Fruit fly (Drosophila melanogaster) whole organism, prepupa: ENCODE measurements around the gene Acbp2.
A peak's percentile ranks its signal among the peaks of the same experiment; 100 is the strongest.

Experiments used
- CG10631 ChIP-seq: fragments of 200-800 bp; sonication (Bioruptor generic); optimal IDR thresholded peaks from 2 replicates; lab custom pipeline; 2016; ENCODE audit warnings: missing biosample characterization, missing genetic modification characterization
- CG10669 ChIP-seq: fragments of 200-800 bp; sonication (Bioruptor generic); optimal IDR thresholded peaks from 3 replicates; lab custom pipeline; 2018; ENCODE audit warnings: missing biosample characterization, mild to moderate bottlenecking, missing genetic modification characterization, moderate library complexity
- CG11762 ChIP-seq: fragments of 200-800 bp; sonication (Bioruptor generic); optimal IDR thresholded peaks from 3 replicates; lab custom pipeline; 2016; ENCODE audit warnings: missing biosample characterization, missing genetic modification characterization; ENCODE audit not compliant: insufficient read depth
- CG11902 ChIP-seq: fragments of 200-800 bp; sonication (Bioruptor generic); optimal IDR thresholded peaks from 3 replicates; lab custom pipeline; 2016; ENCODE audit warnings: missing biosample characterization, missing genetic modification characterization
- CG1621 ChIP-seq: fragments of 200-800 bp; sonication (Bioruptor generic); optimal IDR thresholded peaks from 3 replicates; lab custom pipeline; 2018; ENCODE audit warnings: missing biosample characterization, mild to moderate bottlenecking, missing genetic modification characterization
- CG3032 ChIP-seq: fragments of 200-800 bp; optimal IDR thresholded peaks from 2 replicates; lab custom pipeline; 2019; ENCODE audit warnings: missing biosample characterization, mild to moderate bottlenecking, missing genetic modification characterization, moderate library complexity
- CG31627 ChIP-seq: fragments of 200-800 bp; sonication (Bioruptor generic); optimal IDR thresholded peaks from 3 replicates; lab custom pipeline; 2016; ENCODE audit warnings: missing biosample characterization, missing genetic modification characterization
- CG32006 ChIP-seq: fragments of 200-800 bp; sonication (Bioruptor generic); optimal IDR thresholded peaks from 3 replicates; lab custom pipeline; 2017; ENCODE audit warnings: missing biosample characterization, mild to moderate bottlenecking, missing genetic modification characterization
- CG34406 ChIP-seq: fragments of 200-800 bp; sonication (Bioruptor generic); optimal IDR thresholded peaks from 3 replicates; lab custom pipeline; 2016; ENCODE audit warnings: missing biosample characterization, missing genetic modification characterization
- CG3919 ChIP-seq: fragments of 200-800 bp; sonication (Bioruptor generic); optimal IDR thresholded peaks from 3 replicates; lab custom pipeline; 2016; ENCODE audit warnings: missing biosample characterization, missing genetic modification characterization
- CG4318 ChIP-seq: fragments of 200-800 bp; sonication (Bioruptor generic); optimal IDR thresholded peaks from 3 replicates; lab custom pipeline; 2017; ENCODE audit warnings: missing biosample characterization, mild to moderate bottlenecking, missing genetic modification characterization
- CG6276 ChIP-seq: fragments of 200-800 bp; sonication (Bioruptor generic); optimal IDR thresholded peaks from 2 replicates; lab custom pipeline; 2017; ENCODE audit warnings: missing biosample characterization, mild to moderate bottlenecking, missing genetic modification characterization
- CG6792 ChIP-seq: fragments of 200-800 bp; sonication (Bioruptor generic); optimal IDR thresholded peaks from 3 replicates; lab custom pipeline; 2016; ENCODE audit warnings: missing biosample characterization, missing genetic modification characterization
- CG6808 ChIP-seq: fragments of 200-800 bp; sonication (Bioruptor generic); optimal IDR thresholded peaks from 3 replicates; lab custom pipeline; 2017; ENCODE audit warnings: missing biosample characterization, missing genetic modification characterization, mild to moderate bottlenecking, moderate library complexity, missing genetic modification reagents
- CG6854 ChIP-seq: fragments of 200-800 bp; sonication (Bioruptor generic); optimal IDR thresholded peaks from 2 replicates; lab custom pipeline; 2017; ENCODE audit warnings: missing biosample characterization, mild to moderate bottlenecking, missing genetic modification characterization
- CG7368 ChIP-seq: fragments of 200-800 bp; sonication (Bioruptor generic); optimal IDR thresholded peaks from 3 replicates; lab custom pipeline; 2016; ENCODE audit warnings: missing biosample characterization, missing genetic modification characterization
- CG8119 ChIP-seq: fragments of 200-800 bp; sonication (Bioruptor generic); IDR thresholded peaks from 3 replicates; pipeline ENCODE4 v1.3.6; 2022; ENCODE audit warnings: missing biosample characterization, missing genetic modification characterization
- CG8319 ChIP-seq: fragments of 200-800 bp; sonication (Bioruptor generic); optimal IDR thresholded peaks from 3 replicates; lab custom pipeline; 2016; ENCODE audit warnings: missing biosample characterization, missing genetic modification characterization
- CG8632 ChIP-seq: fragments of 200-800 bp; sonication (Bioruptor generic); optimal IDR thresholded peaks from 3 replicates; lab custom pipeline; 2016; ENCODE audit warnings: missing biosample characterization, missing genetic modification characterization
- CG9139 ChIP-seq: fragments of 200-800 bp; sonication (Bioruptor generic); optimal IDR thresholded peaks from 3 replicates; lab custom pipeline; 2017; ENCODE audit warnings: missing biosample characterization, mild to moderate bottlenecking, missing genetic modification characterization
- Eip78C ChIP-seq: fragments of 200-800 bp; sonication (Bioruptor generic); peaks from one replicate; lab custom pipeline; 2016; ENCODE audit warnings: missing biosample characterization, missing genetic modification characterization
- Eip93F ChIP-seq: fragments of 200-800 bp; sonication (Bioruptor generic); optimal IDR thresholded peaks from 2 replicates; lab custom pipeline; 2016; ENCODE audit warnings: missing biosample characterization, mild to moderate bottlenecking, missing genetic modification characterization
- Ets21C ChIP-seq: fragments of 200-800 bp; sonication (Bioruptor generic); optimal IDR thresholded peaks from 3 replicates; lab custom pipeline; 2016; ENCODE audit warnings: missing biosample characterization, missing genetic modification characterization
- Hr38 ChIP-seq: sonication (Bioruptor generic); optimal IDR thresholded peaks from 2 replicates; lab custom pipeline; 2016; ENCODE audit warnings: missing biosample characterization, missing genetic modification characterization
- Hr39 ChIP-seq: fragments of 200-800 bp; sonication (Bioruptor generic); optimal IDR thresholded peaks from 2 replicates; lab custom pipeline; 2016; ENCODE audit warnings: missing biosample characterization, missing genetic modification characterization
- Hr4 ChIP-seq: fragments of 200-800 bp; sonication (Bioruptor generic); optimal IDR thresholded peaks from 3 replicates; lab custom pipeline; 2016; ENCODE audit warnings: missing biosample characterization, missing genetic modification characterization
- OdsH ChIP-seq: fragments of 200-800 bp; sonication (Bioruptor generic); optimal IDR thresholded peaks from 3 replicates; lab custom pipeline; 2016; ENCODE audit warnings: missing biosample characterization, missing genetic modification characterization
- Smox ChIP-seq: fragments of 200-800 bp; sonication (Bioruptor generic); optimal IDR thresholded peaks from 3 replicates; lab custom pipeline; 2016; ENCODE audit warnings: missing biosample characterization, missing genetic modification characterization
- Sox102F ChIP-seq: fragments of 200-800 bp; sonication (Bioruptor generic); optimal IDR thresholded peaks from 2 replicates; lab custom pipeline; 2016; ENCODE audit warnings: missing biosample characterization, mild to moderate bottlenecking, missing genetic modification characterization
- achi ChIP-seq: fragments of 200-800 bp; sonication (Bioruptor generic); optimal IDR thresholded peaks from 3 replicates; lab custom pipeline; 2016; ENCODE audit warnings: missing biosample characterization, missing genetic modification characterization
- cyc ChIP-seq: fragments of 200-800 bp; sonication (Bioruptor generic); optimal IDR thresholded peaks from 3 replicates; lab custom pipeline; 2016; ENCODE audit warnings: missing biosample characterization, missing genetic modification characterization
- dac ChIP-seq: fragments of 200-800 bp; sonication (Bioruptor generic); optimal IDR thresholded peaks from 2 replicates; lab custom pipeline; 2017; ENCODE audit warnings: missing biosample characterization, mild to moderate bottlenecking, missing genetic modification characterization
- dsx ChIP-seq: fragments of 200-800 bp; optimal IDR thresholded peaks from 3 replicates; lab custom pipeline; 2019; ENCODE audit warnings: missing biosample characterization, mild to moderate bottlenecking, missing genetic modification characterization, moderate library complexity; ENCODE audit not compliant: poor library complexity, severe bottlenecking
- fd85E ChIP-seq: fragments of 200-800 bp; sonication (Bioruptor generic); optimal IDR thresholded peaks from 3 replicates; lab custom pipeline; 2016; ENCODE audit warnings: missing biosample characterization, missing genetic modification characterization
- fkh ChIP-seq: fragments of 200-800 bp; sonication (Bioruptor generic); optimal IDR thresholded peaks from 3 replicates; lab custom pipeline; 2017; ENCODE audit warnings: missing biosample characterization, mild to moderate bottlenecking, missing genetic modification characterization, moderate library complexity
- lz ChIP-seq: fragments of 200-800 bp; sonication (Bioruptor generic); optimal IDR thresholded peaks from 3 replicates; lab custom pipeline; 2016; ENCODE audit warnings: missing biosample characterization, missing genetic modification characterization
- net ChIP-seq: fragments of 200-800 bp; sonication (Bioruptor generic); optimal IDR thresholded peaks from 3 replicates; lab custom pipeline; 2016; ENCODE audit warnings: missing biosample characterization, missing genetic modification characterization
- spab ChIP-seq: fragments of 200-800 bp; sonication (Bioruptor generic); optimal IDR thresholded peaks from 2 replicates; lab custom pipeline; 2017; ENCODE audit warnings: missing biosample characterization, mild to moderate bottlenecking, missing genetic modification characterization, missing genetic modification reagents
- svp ChIP-seq: fragments of 200-800 bp; sonication (Bioruptor generic); peaks from one replicate; lab custom pipeline; 2016; ENCODE audit warnings: missing biosample characterization, missing genetic modification characterization
- vri ChIP-seq: fragments of 200-800 bp; sonication (Bioruptor generic); optimal IDR thresholded peaks from 3 replicates; lab custom pipeline; 2016; ENCODE audit warnings: missing biosample characterization, mild to moderate bottlenecking, missing genetic modification characterization

Acbp2 gene

dm6 chr3L:7131447-7131983 is at the start of gene Acbp2:
Acbp2 (plus strand) TSS chr3L:7131863.
- TF ChIP-seq net (GFP tag; lab: Kevin White, UChicago) (peak; percentile 9), vri (GFP tag; lab: Kevin White, UChicago) (peak; percentile 75), Eip78C (GFP tag; lab: Kevin White, UChicago) (peak; percentile 28), lz (GFP tag; lab: Kevin White, UChicago) (no peak), svp (GFP tag; lab: Kevin White, UChicago) (peak; percentile 97), CG3919 (GFP tag; lab: Kevin White, UChicago) (peak; percentile 2), CG6854 (GFP tag; lab: Kevin White, UChicago) (peak; percentile 23), CG3032 (tag; lab: Kevin White, UChicago) (no peak), CG8119 (no peak), OdsH (no peak)

DNA sequence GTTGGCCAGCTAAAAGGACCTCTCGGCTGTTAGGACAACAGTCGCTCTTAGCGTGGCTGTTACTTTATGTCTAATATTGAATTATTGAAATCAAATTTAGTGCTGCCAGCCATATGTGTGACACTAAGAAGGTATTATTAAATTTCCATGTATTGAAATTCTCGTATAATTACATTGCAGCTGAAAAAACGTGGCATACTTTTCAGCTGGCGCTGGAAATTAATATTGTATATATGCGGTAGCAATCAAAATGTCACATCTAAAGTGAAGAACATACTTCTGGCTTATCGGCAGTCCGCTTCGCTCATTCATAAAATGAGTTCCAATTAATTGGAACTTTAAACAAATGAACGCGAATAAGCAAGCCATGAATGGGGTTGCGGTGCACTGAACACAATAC is 49.5 kb upstream of the Acbp2 start:
- TF ChIP-seq CG3032 (tag; lab: Kevin White, UChicago) (no peak), lz (GFP tag; lab: Kevin White, UChicago) (no peak), Hr38 (no peak), CG31627 (no peak), dac (GFP tag; lab: Kevin White, UChicago) (no peak), fd85E (GFP tag; lab: Kevin White, UChicago) (no peak), net (GFP tag; lab: Kevin White, UChicago) (no peak), fkh (GFP tag; lab: Kevin White, UChicago) (no peak), CG32006 (GFP tag; lab: Kevin White, UChicago) (no peak)
- TF ChIP-seq, all 60 proteins: peak for 0

DNA sequence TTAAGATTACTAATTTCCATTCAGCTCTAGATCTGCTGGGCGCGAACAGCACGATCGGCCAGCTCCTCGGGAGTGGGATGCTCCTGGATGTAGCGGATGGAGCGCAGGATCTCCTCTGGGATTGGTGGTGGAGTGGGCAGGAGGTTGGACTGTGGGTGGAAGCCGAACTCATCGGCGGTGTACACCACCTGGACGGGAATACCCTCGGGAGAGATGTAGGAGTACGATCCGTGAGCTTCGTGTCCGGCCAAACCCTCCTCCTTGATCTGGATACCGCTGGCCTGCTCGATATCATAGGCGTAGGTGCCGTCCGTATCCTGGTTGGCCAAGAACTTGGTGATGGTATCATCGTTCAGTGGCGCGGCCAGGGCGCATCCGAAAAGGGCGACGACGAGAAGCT is 45.6 kb upstream of the Acbp2 start:
- no peak for TF ChIP-seq fkh (GFP tag; lab: Kevin White, UChicago)
- TF ChIP-seq CG10669 (GFP tag; lab: Kevin White, UChicago) = no peak
- TF ChIP-seq Hr39 = no peak
- no peak for TF ChIP-seq spab (GFP tag; lab: Kevin White, UChicago)
- TF ChIP-seq CG7368 = no peak
- TF ChIP-seq CG11902 = no peak
- TF ChIP-seq Smox (GFP tag; lab: Kevin White, UChicago) = no peak
- no peak for TF ChIP-seq CG6808 (GFP tag; lab: Kevin White, UChicago)
- TF ChIP-seq Hr38 = no peak
- no peak for TF ChIP-seq CG34406 (GFP tag; lab: Kevin White, UChicago)
- no peak for TF ChIP-seq OdsH
- no peak for TF ChIP-seq Hr4 (GFP tag; lab: Kevin White, UChicago)
- TF ChIP-seq CG1621 (tag; lab: Kevin White, UChicago) = no peak
- TF ChIP-seq Sox102F (GFP tag; lab: Kevin White, UChicago) = no peak
- TF ChIP-seq CG9139 = no peak
- TF ChIP-seq CG4318 (GFP tag; lab: Kevin White, UChicago) = no peak

- TF ChIP-seq CG11762 (GFP tag; lab: Kevin White, UChicago) (no peak), Eip78C (GFP tag; lab: Kevin White, UChicago) (peak; percentile 10), CG6792 (GFP tag; lab: Kevin White, UChicago) (no peak), cyc (no peak), CG10631 (GFP tag; lab: Kevin White, UChicago) (no peak), achi (GFP tag; lab: Kevin White, UChicago) (no peak)
- TF ChIP-seq, all 60 proteins: peak for 1
These were observed 45.1 kb upstream of the Acbp2 start, which contains the start of gene Cpr65Ea for dm6 chr3L:7086558-7087059. Cpr65Ea (minus strand) TSS chr3L:7086608.

- TF ChIP-seq CG6792 (GFP tag; lab: Kevin White, UChicago) (no peak), Eip93F (GFP tag; lab: Kevin White, UChicago) (no peak), CG8632 (no peak), OdsH (peak; percentile 1), fkh (GFP tag; lab: Kevin White, UChicago) (no peak), CG8319 (GFP tag; lab: Kevin White, UChicago) (peak; percentile 30), CG6276 (GFP tag; lab: Kevin White, UChicago) (no peak), dsx (no peak), CG9139 (peak; percentile 16), CG6808 (GFP tag; lab: Kevin White, UChicago) (peak; percentile 53), Sox102F (GFP tag; lab: Kevin White, UChicago) (no peak), CG10669 (GFP tag; lab: Kevin White, UChicago) (peak; percentile 44), CG34406 (GFP tag; lab: Kevin White, UChicago) (no peak), svp (GFP tag; lab: Kevin White, UChicago) (no peak), Ets21C (GFP tag; lab: Kevin White, UChicago) (no peak), CG4318 (GFP tag; lab: Kevin White, UChicago) (no peak), CG6854 (GFP tag; lab: Kevin White, UChicago) (no peak), Eip78C (GFP tag; lab: Kevin White, UChicago) (peak; percentile 78), CG10631 (GFP tag; lab: Kevin White, UChicago) (peak; percentile 10), fd85E (GFP tag; lab: Kevin White, UChicago) (no peak), Hr38 (no peak), dac (GFP tag; lab: Kevin White, UChicago) (no peak), CG3919 (GFP tag; lab: Kevin White, UChicago) (peak; percentile 27), achi (GFP tag; lab: Kevin White, UChicago) (no peak), CG1621 (tag; lab: Kevin White, UChicago) (no peak), net (GFP tag; lab: Kevin White, UChicago) (no peak)
These were observed 44.3 kb upstream of the Acbp2 start for dm6 chr3L:7087347-7087746.
